Fruit fly (Drosophila melanogaster): Measurements from ENCODE around the gene RpS3.

dm6 chr3R:23315221-23315620 is 43.4 kb upstream of the RpS3 start:
- TF ChIP-seq insv (optimal IDR thresholded peaks at IDR 0.05) (no peak), psq (optimal IDR thresholded peaks at IDR 0.05) (no peak), Myc (optimal IDR thresholded peaks at IDR 0.05) (no peak), Sin3A (optimal IDR thresholded peaks at IDR 0.05) (no peak)

Data from Kc167 (cell line).